Worm (Caenorhabditis elegans) whole organism, early embryonic: ENCODE data around the gene K06A4.10.

Experiments used
- B0310.2 ChIP-seq: sonication (generic microtip); optimal IDR thresholded peaks from 2 replicates; lab custom pipeline; 2016; ENCODE audit warnings: mild to moderate bottlenecking, missing genetic modification characterization, missing compliant biosample characterization
- F13C5.2 ChIP-seq: sonication (generic microtip); optimal IDR thresholded peaks from 2 replicates; lab custom pipeline; 2017; ENCODE audit warnings: mild to moderate bottlenecking, missing genetic modification characterization, inconsistent platforms, missing compliant biosample characterization
- aly-1 ChIP-seq: sonication (generic microtip); optimal IDR thresholded peaks from 2 replicates; lab custom pipeline; 2016; ENCODE audit warnings: missing genetic modification characterization, missing compliant biosample characterization
- ama-1 ChIP-seq: fragments of 150-350 bp; optimal IDR thresholded peaks from 2 replicates; lab custom pipeline; 2014
- ceh-13 ChIP-seq: fragments of 200-800 bp; sonication (Bioruptor generic); optimal IDR thresholded peaks from 2 replicates; lab custom pipeline; 2018; ENCODE audit warnings: mild to moderate bottlenecking, missing genetic modification characterization, missing compliant biosample characterization
- ceh-36 ChIP-seq: sonication (generic microtip); optimal IDR thresholded peaks from 2 replicates; lab custom pipeline; 2016; ENCODE audit warnings: missing genetic modification characterization, inconsistent platforms, missing compliant biosample characterization
- ets-7 ChIP-seq: sonication (generic microtip); optimal IDR thresholded peaks from 2 replicates; lab custom pipeline; 2016; ENCODE audit warnings: missing genotype, missing genetic modification characterization, missing compliant biosample characterization
- flt-1 ChIP-seq: fragments of 200-800 bp; sonication (Bioruptor generic); IDR thresholded peaks from 2 replicates; pipeline ENCODE4 v1.3.6; 2022; ENCODE audit warnings: missing genetic modification characterization, missing compliant biosample characterization
- hmbx-1 ChIP-seq: sonication (generic microtip); optimal IDR thresholded peaks from 2 replicates; lab custom pipeline; 2016; ENCODE audit warnings: mild to moderate bottlenecking, missing genetic modification characterization, missing compliant biosample characterization
- hmg-4 ChIP-seq: fragments of 200-800 bp; sonication (Bioruptor generic); optimal IDR thresholded peaks from 2 replicates; lab custom pipeline; 2018; ENCODE audit warnings: mild to moderate bottlenecking, missing genetic modification characterization, missing compliant biosample characterization
- hnd-1 ChIP-seq: sonication (generic microtip); optimal IDR thresholded peaks from 2 replicates; lab custom pipeline; 2016; ENCODE audit warnings: missing genetic modification characterization, missing compliant biosample characterization
- pes-1 ChIP-seq: fragments of 200-800 bp; sonication (Bioruptor generic); IDR thresholded peaks from 2 replicates; pipeline ENCODE4 v1.3.6; 2022; ENCODE audit warnings: missing genetic modification reagents, missing genetic modification characterization, missing compliant biosample characterization
- scrt-1 ChIP-seq: fragments of 200-800 bp; sonication (Bioruptor generic); IDR thresholded peaks from 2 replicates; pipeline ENCODE4 v1.3.6; 2022; ENCODE audit warnings: missing genetic modification characterization, missing compliant biosample characterization
- sea-1 ChIP-seq: fragments of 200-800 bp; sonication (Bioruptor generic); conservative IDR thresholded peaks from 2 replicates; pipeline ENCODE4 v1.3.6; 2022; ENCODE audit warnings: missing genetic modification characterization, missing compliant biosample characterization
- tbx-11 ChIP-seq: fragments of 200-800 bp; sonication (Bioruptor generic); IDR thresholded peaks from 2 replicates; pipeline ENCODE4 v1.3.6; 2022; ENCODE audit warnings: missing genetic modification characterization, missing compliant biosample characterization
- tbx-37 ChIP-seq: fragments of 200-800 bp; sonication (Bioruptor generic); conservative IDR thresholded peaks from 2 replicates; pipeline ENCODE4 v1.3.6; 2022; ENCODE audit warnings: missing genetic modification reagents, missing genetic modification characterization, missing compliant biosample characterization
- tra-4 ChIP-seq: sonication (generic microtip); optimal IDR thresholded peaks from 2 replicates; lab custom pipeline; 2017; ENCODE audit warnings: missing genetic modification characterization, missing compliant biosample characterization

Gene K06A4.10

DNA sequence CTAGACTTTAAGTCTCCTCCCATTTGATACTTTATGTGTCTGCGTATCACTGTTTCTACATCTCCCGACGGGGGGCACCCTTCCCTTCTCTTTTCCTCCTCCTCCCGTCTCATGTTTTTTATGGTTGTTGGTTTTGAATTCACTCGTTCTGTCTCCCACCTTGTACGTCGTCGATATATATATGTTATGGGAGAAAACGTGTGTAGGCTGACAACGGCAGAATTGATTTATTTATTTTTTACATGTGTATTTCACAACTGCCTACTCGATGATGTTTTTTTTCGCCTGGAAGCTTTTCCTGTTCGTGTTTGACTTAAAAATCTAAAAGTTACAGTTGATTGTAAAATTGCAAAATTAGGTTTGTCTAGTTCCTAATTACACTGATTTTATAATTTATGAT, 47.1 kb downstream of the K06A4.10 start:
- TF ChIP-seq pes-1 (GFP tag; lab: Robert Waterston, UW) (no peak), tbx-37 (GFP tag; lab: Robert Waterston, UW) (no peak), ceh-13 (no peak), ceh-36 (tag; lab: Kevin White, UChicago) (no peak), aly-1 (no peak), hnd-1 (tag; lab: Kevin White, UChicago) (no peak), tra-4 (no peak), hmg-4 (GFP tag; lab: Kevin White, UChicago) (no peak), ama-1 (no peak), flt-1 (GFP tag; lab: Robert Waterston, UW) (no peak), F13C5.2 (tag; lab: Kevin White, UChicago) (no peak), B0310.2 (tag; lab: Kevin White, UChicago) (no peak), tbx-11 (GFP tag; lab: Robert Waterston, UW) (no peak)

DNA sequence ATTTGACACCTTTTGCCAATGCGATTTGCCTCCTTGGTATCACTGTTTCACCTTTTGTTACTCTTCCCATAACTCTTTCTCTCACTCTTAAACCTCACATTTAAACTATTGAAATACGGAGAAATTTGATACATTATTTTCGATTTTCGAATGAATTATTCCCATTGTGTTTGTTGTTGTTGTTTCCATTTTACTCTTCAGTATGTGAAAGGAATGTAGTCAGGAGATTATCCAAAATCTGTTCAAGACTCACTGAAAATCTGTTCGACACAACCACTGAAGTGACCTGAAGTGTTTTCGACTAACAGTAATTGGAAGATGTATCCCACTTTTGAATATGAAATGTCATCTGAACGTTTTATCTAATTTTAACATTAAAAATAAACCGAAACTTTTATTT, 48.6 kb downstream of the K06A4.10 start:
- TF ChIP-seq F13C5.2 (tag; lab: Kevin White, UChicago) = no peak
- TF ChIP-seq hnd-1 (tag; lab: Kevin White, UChicago) = no peak
- no peak for TF ChIP-seq hmg-4 (GFP tag; lab: Kevin White, UChicago)
- TF ChIP-seq pes-1 (GFP tag; lab: Robert Waterston, UW) = no peak

- TF ChIP-seq ceh-36 (tag; lab: Kevin White, UChicago) (no peak), sea-1 (GFP tag; lab: Robert Waterston, UW) (no peak), hmg-4 (GFP tag; lab: Kevin White, UChicago) (no peak), flt-1 (GFP tag; lab: Robert Waterston, UW) (no peak), ceh-13 (no peak), B0310.2 (tag; lab: Kevin White, UChicago) (no peak), tbx-11 (GFP tag; lab: Robert Waterston, UW) (no peak), F13C5.2 (tag; lab: Kevin White, UChicago) (no peak), tbx-37 (GFP tag; lab: Robert Waterston, UW) (no peak), aly-1 (no peak), tra-4 (no peak), pes-1 (GFP tag; lab: Robert Waterston, UW) (no peak), ets-7 (tag; lab: Kevin White, UChicago) (no peak), scrt-1 (GFP tag; lab: Robert Waterston, UW) (no peak), hmbx-1 (tag; lab: Kevin White, UChicago) (no peak), ama-1 (no peak), hnd-1 (tag; lab: Kevin White, UChicago) (no peak)
Observed at ce11 chrV:9440003-9440319, 49.6 kb downstream of the K06A4.10 start.
